Fruit fly (Drosophila melanogaster) whole organism, embryonic: ENCODE measurements around the gene CG31823.

Experiments
- B-H2 ChIP-seq: fragments of 200-800 bp; sonication (Bioruptor generic); optimal IDR thresholded peaks from 2 replicates; lab custom pipeline; 2018; ENCODE audit warnings: missing biosample characterization, mild to moderate bottlenecking, missing genetic modification characterization
- Blimp-1 ChIP-seq: fragments of 200-800 bp; sonication (Bioruptor generic); optimal IDR thresholded peaks from 3 replicates; lab custom pipeline; 2018; ENCODE audit warnings: missing biosample characterization, missing genetic modification characterization, mild to moderate bottlenecking, moderate library complexity, missing genetic modification reagents
- CG1024 ChIP-seq: fragments of 200-800 bp; sonication (Bioruptor generic); IDR thresholded peaks from 2 replicates; pipeline ENCODE4 v1.3.6; 2022; ENCODE audit warnings: missing biosample characterization, missing genetic modification characterization
- CG10267 ChIP-seq: fragments of 200-800 bp; sonication (Bioruptor generic); optimal IDR thresholded peaks from 2 replicates; lab custom pipeline; 2018; ENCODE audit warnings: missing biosample characterization, mild to moderate bottlenecking, missing genetic modification characterization, moderate library complexity
- CG11456 ChIP-seq: fragments of 200-800 bp; sonication (Bioruptor generic); IDR thresholded peaks from 3 replicates; pipeline ENCODE4 v1.3.6; 2022; ENCODE audit warnings: missing biosample characterization, missing genetic modification characterization
- CG12236 ChIP-seq: fragments of 200-800 bp; sonication (Bioruptor generic); optimal IDR thresholded peaks from 2 replicates; lab custom pipeline; 2016; ENCODE audit warnings: missing biosample characterization, missing genetic modification characterization
- CG12942 ChIP-seq: fragments of 200-800 bp; sonication (Bioruptor generic); optimal IDR thresholded peaks from 3 replicates; lab custom pipeline; 2016; ENCODE audit warnings: missing biosample characterization, missing genetic modification characterization
- CG13287 ChIP-seq: fragments of 200-800 bp; sonication (Bioruptor generic); IDR thresholded peaks from 2 replicates; pipeline ENCODE4 v1.3.6; 2022; ENCODE audit warnings: missing biosample characterization, missing genetic modification characterization; ENCODE audit not compliant: partially characterized antibody
- CG14965 ChIP-seq: fragments of 200-800 bp; sonication (Bioruptor generic); optimal IDR thresholded peaks from 2 replicates; lab custom pipeline; 2016; ENCODE audit warnings: missing biosample characterization, missing genetic modification characterization, borderline replicate concordance
- CG17568 ChIP-seq: fragments of 200-800 bp; sonication (Bioruptor generic); optimal IDR thresholded peaks from 2 replicates; lab custom pipeline; 2018; ENCODE audit warnings: missing biosample characterization, mild to moderate bottlenecking, missing genetic modification characterization, moderate library complexity
- CG30020 ChIP-seq: fragments of 200-800 bp; optimal IDR thresholded peaks from 2 replicates; lab custom pipeline; 2019; ENCODE audit warnings: missing biosample characterization, mild to moderate bottlenecking, missing genetic modification characterization, moderate library complexity
- CG31224 ChIP-seq: fragments of 200-800 bp; sonication (Bioruptor generic); IDR thresholded peaks from 2 replicates; pipeline ENCODE4 v1.3.6; 2022; ENCODE audit warnings: missing biosample characterization, missing genetic modification characterization
- CG34422 ChIP-seq: fragments of 200-800 bp; sonication (Bioruptor generic); IDR thresholded peaks from 3 replicates; pipeline ENCODE4 v1.3.6; 2022; ENCODE audit warnings: missing biosample characterization, missing genetic modification characterization
- CG4730 ChIP-seq: fragments of 200-800 bp; sonication (Bioruptor generic); IDR thresholded peaks from 2 replicates; pipeline ENCODE4 v1.3.6; 2022; ENCODE audit warnings: missing biosample characterization, missing genetic modification characterization
- CG7556 ChIP-seq: fragments of 200-800 bp; sonication (Bioruptor generic); optimal IDR thresholded peaks from 2 replicates; lab custom pipeline; 2017; ENCODE audit warnings: missing biosample characterization, mild to moderate bottlenecking, missing genetic modification characterization
- CTCF ChIP-seq: fragments of 200-800 bp; sonication (Bioruptor generic); optimal IDR thresholded peaks from 2 replicates; lab custom pipeline; 2017; ENCODE audit warnings: missing biosample characterization, mild to moderate bottlenecking, missing genetic modification characterization, moderate library complexity
- Ets65A ChIP-seq: fragments of 200-800 bp; sonication (Bioruptor generic); peaks from one replicate; lab custom pipeline; 2016; ENCODE audit warnings: missing biosample characterization, missing genetic modification characterization
- Ets97D ChIP-seq: fragments of 200-800 bp; sonication (Bioruptor generic); optimal IDR thresholded peaks from 3 replicates; lab custom pipeline; 2016; ENCODE audit warnings: missing biosample characterization, missing genetic modification characterization
- HHEX ChIP-seq: fragments of 200-800 bp; sonication (Bioruptor generic); optimal IDR thresholded peaks from 3 replicates; lab custom pipeline; 2017; ENCODE audit warnings: missing biosample characterization, mild to moderate bottlenecking, missing genetic modification characterization, missing genetic modification reagents
- Hand ChIP-seq: fragments of 200-800 bp; sonication (Bioruptor generic); optimal IDR thresholded peaks from 2 replicates; lab custom pipeline; 2017; ENCODE audit warnings: mild to moderate bottlenecking, missing biosample characterization, missing genetic modification reagents, missing genetic modification characterization
- Hr3 ChIP-seq: fragments of 200-800 bp; sonication (Bioruptor generic); optimal IDR thresholded peaks from 3 replicates; lab custom pipeline; 2016; ENCODE audit warnings: missing biosample characterization, missing genetic modification characterization
- Mad ChIP-seq: fragments of 200-800 bp; sonication (Bioruptor generic); optimal IDR thresholded peaks from 2 replicates; lab custom pipeline; 2016; ENCODE audit warnings: missing biosample characterization, missing genetic modification characterization
- NC2α ChIP-seq: fragments of 200-800 bp; sonication (Bioruptor generic); optimal IDR thresholded peaks from 2 replicates; lab custom pipeline; 2016; ENCODE audit warnings: missing biosample characterization, missing genetic modification characterization
- Opbp ChIP-seq: fragments of 200-800 bp; sonication (Bioruptor generic); IDR thresholded peaks from 3 replicates; pipeline ENCODE4 v1.3.6; 2022; ENCODE audit warnings: missing biosample characterization, missing genetic modification characterization; ENCODE audit not compliant: partially characterized antibody
- Ptx1 ChIP-seq: fragments of 200-800 bp; sonication (Bioruptor generic); IDR thresholded peaks from 2 replicates; pipeline ENCODE4 v1.3.6; 2022; ENCODE audit warnings: missing biosample characterization, missing genetic modification characterization
- Sox102F ChIP-seq: fragments of 200-800 bp; sonication (Bioruptor generic); optimal IDR thresholded peaks from 2 replicates; lab custom pipeline; 2018; ENCODE audit warnings: missing biosample characterization, mild to moderate bottlenecking, missing genetic modification characterization, moderate library complexity
- Spps ChIP-seq: fragments of 200-800 bp; sonication (Bioruptor generic); optimal IDR thresholded peaks from 2 replicates; lab custom pipeline; 2018; ENCODE audit warnings: missing biosample characterization, mild to moderate bottlenecking, missing genetic modification characterization
- cas ChIP-seq: fragments of 200-800 bp; sonication (Bioruptor generic); IDR thresholded peaks from 2 replicates; pipeline ENCODE4 v1.3.6; 2022; ENCODE audit warnings: missing biosample characterization, missing genetic modification characterization
- danr ChIP-seq: fragments of 200-800 bp; sonication (Bioruptor generic); IDR thresholded peaks from 2 replicates; pipeline ENCODE4 v1.3.6; 2022; ENCODE audit warnings: missing biosample characterization, missing genetic modification characterization
- gem ChIP-seq: fragments of 200-800 bp; sonication (Bioruptor generic); optimal IDR thresholded peaks from 2 replicates; lab custom pipeline; 2019; ENCODE audit warnings: missing biosample characterization, mild to moderate bottlenecking, missing genetic modification characterization, moderate library complexity
- gt ChIP-seq: fragments of 200-800 bp; sonication (Bioruptor generic); IDR thresholded peaks from 2 replicates; pipeline ENCODE4 v1.3.6; 2022; ENCODE audit warnings: missing biosample characterization, missing genetic modification characterization
- jing ChIP-seq: fragments of 200-800 bp; sonication (Bioruptor generic); optimal IDR thresholded peaks from 2 replicates; lab custom pipeline; 2018; ENCODE audit warnings: missing biosample characterization, mild to moderate bottlenecking, missing genetic modification characterization
- jumu ChIP-seq: fragments of 200-800 bp; sonication (Bioruptor generic); optimal IDR thresholded peaks from 3 replicates; lab custom pipeline; 2016; ENCODE audit warnings: missing biosample characterization, missing genetic modification characterization
- lov ChIP-seq, 2 experiments: fragments of 200-800 bp in 1 of 2; fragments of >200 bp in 1 of 2; sonication (Bioruptor generic) in 1 of 2; IDR thresholded peaks in 1 of 2; optimal IDR thresholded peaks in 1 of 2; 2 replicates in 1 of 2; 3 replicates in 1 of 2; pipeline versions ENCODE4 v1.3.6 to Lab custom; 2017 to 2022; ENCODE audit warnings: missing biosample characterization in 1 of 2, missing genetic modification characterization in 1 of 2
- pum ChIP-seq: fragments of 200-800 bp; sonication (Bioruptor generic); optimal IDR thresholded peaks from 2 replicates; lab custom pipeline; 2016; ENCODE audit warnings: missing biosample characterization, missing genetic modification characterization
- unc-4 ChIP-seq: fragments of 200-800 bp; sonication (Bioruptor generic); IDR thresholded peaks from 2 replicates; pipeline ENCODE4 v1.3.6; 2022; ENCODE audit warnings: missing biosample characterization, missing genetic modification characterization; ENCODE audit not compliant: partially characterized antibody
- wor ChIP-seq: fragments of 200-800 bp; sonication (Bioruptor generic); IDR thresholded peaks from 2 replicates; pipeline ENCODE4 v1.3.6; 2022; ENCODE audit warnings: missing biosample characterization, missing genetic modification characterization

CG31823 gene

dm6 chr2L:15900424-15900823, at the start of gene CG31823:
Gene CG31823 (minus strand): TSS chr2L:15900524.
- TF ChIP-seq Ets65A (GFP tag; lab: Kevin White, UChicago) (peak; percentile 79), wor (GFP tag; lab: Robert Waterston, UW) (no peak), Ptx1 (GFP tag; lab: Robert Waterston, UW) (0 out of 2 replicates have a peak, but pooled peaks have one; percentile 14), Sox102F (GFP tag; lab: Kevin White, UChicago) (peak; percentile 21)

DNA sequence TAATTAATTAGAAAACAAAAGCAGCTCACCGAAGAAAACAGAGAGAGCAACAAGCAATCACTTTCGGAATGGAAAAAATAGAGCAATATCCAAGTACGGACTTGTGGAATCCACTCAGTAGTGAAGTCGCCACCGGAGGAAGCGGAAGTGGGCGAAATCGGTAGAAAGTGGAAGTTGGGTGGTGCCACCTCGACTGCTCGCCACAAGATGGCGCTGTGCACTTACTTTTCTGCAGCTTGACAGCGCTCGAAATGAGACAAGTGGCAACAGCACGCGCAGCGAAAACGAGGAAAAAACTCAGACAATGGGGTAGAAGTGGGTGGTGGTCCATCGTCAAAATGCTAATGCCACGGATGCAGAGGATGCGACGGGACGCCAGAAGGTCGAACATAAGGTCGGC, 49.1 kb upstream of the CG31823 start:
- TF ChIP-seq CTCF (GFP tag; lab: Kevin White, UChicago): peak; percentile 86
- peak; percentile 58 for TF ChIP-seq CG14965
- no peak for TF ChIP-seq CG31224 (GFP tag; lab: Robert Waterston, UW)
- no peak for TF ChIP-seq cas (GFP tag; lab: Robert Waterston, UW)
- no peak for TF ChIP-seq jing (GFP tag; lab: Kevin White, UChicago)
- peak; percentile 57 for TF ChIP-seq Ets65A (GFP tag; lab: Kevin White, UChicago)
- no peak for TF ChIP-seq B-H2 (GFP tag; lab: Kevin White, UChicago)
- TF ChIP-seq Blimp-1 (GFP tag; lab: Kevin White, UChicago): no peak
- TF ChIP-seq CG1024 (GFP tag; lab: Robert Waterston, UW): 0 out of 2 replicates have a peak, but pooled peaks have one; percentile 23
- no peak for TF ChIP-seq Ets97D
- 0 out of 3 replicates have a peak, but pooled peaks have one; percentile 32 for TF ChIP-seq CG11456 (GFP tag; lab: Robert Waterston, UW)
- TF ChIP-seq lov (optimal IDR thresholded peaks at IDR 0.05; lab: Kevin White, UChicago): no peak
- 0 out of 3 replicates have a peak, but pooled peaks have one; percentile 17 for TF ChIP-seq lov (GFP tag; IDR thresholded peaks at IDR 0.05; lab: Robert Waterston, UW)
- no peak for TF ChIP-seq CG10267 (tag; lab: Kevin White, UChicago)
- no peak for TF ChIP-seq CG17568 (GFP tag; lab: Kevin White, UChicago)

DNA sequence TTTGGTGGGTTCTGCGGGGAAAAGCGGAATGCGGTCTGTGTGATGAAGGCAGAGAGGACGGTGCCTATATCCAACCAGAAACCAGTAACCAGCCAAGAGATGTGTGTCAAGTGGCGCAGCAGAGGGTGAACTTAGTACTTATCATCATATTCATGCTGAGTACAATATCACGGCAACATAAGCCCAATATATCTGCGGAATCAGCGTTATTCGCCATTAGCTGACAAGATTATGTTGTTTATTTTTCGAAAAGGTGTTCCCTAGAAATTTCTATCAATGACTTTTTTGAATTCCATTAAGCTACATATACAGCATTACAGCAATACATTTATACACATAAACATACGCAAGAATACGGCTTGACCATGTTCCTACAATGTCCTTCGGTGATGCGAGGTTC, 40.8 kb upstream of the CG31823 start, which contains the start of gene CG12448:
CG12448 (plus strand) TSS at position 301 of the 400 bp plus-strand sequence.
- TF ChIP-seq CG13287 (GFP tag; lab: Robert Waterston, UW): no peak
- TF ChIP-seq Hand (GFP tag; lab: Kevin White, UChicago): no peak
- no peak for TF ChIP-seq HHEX (GFP tag; lab: Kevin White, UChicago)
- TF ChIP-seq Mad (GFP tag; lab: Kevin White, UChicago): no peak
- TF ChIP-seq unc-4 (GFP tag; lab: Robert Waterston, UW): no peak
- no peak for TF ChIP-seq Spps (tag; lab: Kevin White, UChicago)
- no peak for TF ChIP-seq CG4730 (GFP tag; lab: Robert Waterston, UW)
- no peak for TF ChIP-seq CG12236 (GFP tag; lab: Kevin White, UChicago)

DNA sequence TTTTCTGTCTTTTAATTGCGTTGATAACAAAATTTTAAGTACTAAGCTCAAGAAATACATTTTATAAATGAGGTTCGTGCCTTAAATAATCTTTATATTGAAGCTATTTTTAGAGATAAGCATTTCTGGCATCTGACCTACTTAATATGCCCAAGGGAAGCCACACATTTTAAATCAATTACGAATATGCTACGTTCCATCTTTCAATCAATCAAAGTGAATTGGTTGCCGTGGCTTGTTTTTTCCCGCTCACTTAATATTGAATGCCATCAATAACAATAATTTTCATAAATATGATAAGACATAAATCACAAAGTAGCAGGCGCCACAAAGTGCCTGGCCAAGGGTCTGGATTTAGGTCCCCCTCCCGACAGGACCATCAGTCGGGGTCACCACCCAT, 35.8 kb upstream of the CG31823 start:
- TF ChIP-seq CG34422 (GFP tag; lab: Robert Waterston, UW): no peak
- TF ChIP-seq gem (tag; lab: Kevin White, UChicago): no peak
- TF ChIP-seq danr: no peak
- no peak for TF ChIP-seq jumu (GFP tag; lab: Kevin White, UChicago)
- TF ChIP-seq NC2α (GFP tag; lab: Kevin White, UChicago): no peak
- no peak for TF ChIP-seq CG30020 (tag; lab: Kevin White, UChicago)
- no peak for TF ChIP-seq CG7556 (GFP tag; lab: Kevin White, UChicago)
- no peak for TF ChIP-seq Opbp
- no peak for TF ChIP-seq Hr3 (GFP tag; lab: Kevin White, UChicago)
- no peak for TF ChIP-seq gt (GFP tag; lab: Robert Waterston, UW)
- TF ChIP-seq CG12942 (GFP tag; lab: Kevin White, UChicago): no peak
- no peak for TF ChIP-seq pum (GFP tag; lab: Kevin White, UChicago)
